Worm (Caenorhabditis elegans) whole organism, late embryonic: ENCODE data around the gene cho-1.

Source experiments
- ahr-1 ChIP-seq: sonication (generic microtip); optimal IDR thresholded peaks from 2 replicates; lab custom pipeline; 2016; ENCODE audit warnings: missing genetic modification characterization, missing compliant biosample characterization
- dve-1 ChIP-seq: sonication (generic microtip); optimal IDR thresholded peaks from 2 replicates; lab custom pipeline; 2017; ENCODE audit warnings: antibody characterized with exemption, mild to moderate bottlenecking, missing genetic modification characterization, missing compliant biosample characterization
- hlh-13 ChIP-seq: fragments of 200-800 bp; sonication (Bioruptor generic); optimal IDR thresholded peaks from 2 replicates; lab custom pipeline; 2018; ENCODE audit warnings: mild to moderate bottlenecking, missing genetic modification characterization, missing compliant biosample characterization
- hlh-30 ChIP-seq: sonication (generic microtip); optimal IDR thresholded peaks from 2 replicates; lab custom pipeline; 2017; ENCODE audit warnings: antibody characterized with exemption, missing genetic modification characterization, missing compliant biosample characterization; ENCODE audit not compliant: insufficient read depth
- nhr-11 ChIP-seq: fragments of 150-350 bp; optimal IDR thresholded peaks from 2 replicates; lab custom pipeline; 2014; ENCODE audit warnings: missing biosample characterization, missing genetic modification characterization
- odd-2 ChIP-seq: sonication (generic microtip); optimal IDR thresholded peaks from 2 replicates; lab custom pipeline; 2017; ENCODE audit warnings: antibody characterized with exemption, mild to moderate bottlenecking, missing genetic modification characterization, missing compliant biosample characterization
- tbx-2 ChIP-seq: sonication (generic microtip); optimal IDR thresholded peaks from 2 replicates; lab custom pipeline; 2016; ENCODE audit warnings: missing genetic modification characterization, missing compliant biosample characterization
- unc-86 ChIP-seq: sonication (generic microtip); optimal IDR thresholded peaks from 2 replicates; lab custom pipeline; 2016; ENCODE audit warnings: missing genetic modification characterization, missing compliant biosample characterization
- ztf-16 ChIP-seq: sonication (generic microtip); optimal IDR thresholded peaks from 2 replicates; lab custom pipeline; 2017; ENCODE audit warnings: missing genetic modification characterization, missing compliant biosample characterization

- TF ChIP-seq unc-86 (tag; lab: Kevin White, UChicago) (no peak), dve-1 (no peak), ztf-16 (tag; lab: Kevin White, UChicago) (no peak), odd-2 (tag; lab: Kevin White, UChicago) (no peak), nhr-11 (no peak), tbx-2 (tag; lab: Kevin White, UChicago) (no peak), hlh-13 (GFP tag; lab: Kevin White, UChicago) (no peak), hlh-30 (no peak), ahr-1 (no peak)
Observed at ce11 chrIV:13193239-13193638, 21.1 kb downstream of the cho-1 start, which contains the start of gene F58D2.5.
